Fruit fly (Drosophila melanogaster) whole organism, pupa: ENCODE measurements around the gene CG13028.

ENCODE experiments used
- CG10348 ChIP-seq: fragments of 200-800 bp; sonication (Bioruptor generic); IDR thresholded peaks from 2 replicates; pipeline ENCODE4 v1.3.6; 2022; ENCODE audit warnings: missing biosample characterization, missing genetic modification characterization
- CG12605 ChIP-seq: fragments of 200-800 bp; sonication (Bioruptor generic); IDR thresholded peaks from 2 replicates; pipeline ENCODE4 v1.3.6; 2022; ENCODE audit warnings: missing biosample characterization, missing genetic modification characterization
- CG13204 ChIP-seq: fragments of 200-800 bp; sonication (Bioruptor generic); optimal IDR thresholded peaks from 2 replicates; lab custom pipeline; 2018; ENCODE audit warnings: missing biosample characterization, mild to moderate bottlenecking, missing genetic modification characterization, moderate library complexity
- CG14655 ChIP-seq: fragments of 200-800 bp; sonication (Bioruptor generic); optimal IDR thresholded peaks from 3 replicates; lab custom pipeline; 2017; ENCODE audit warnings: mild to moderate bottlenecking, missing biosample characterization, missing genetic modification reagents, missing genetic modification characterization
- CG15710 ChIP-seq: fragments of 200-800 bp; sonication (Bioruptor generic); optimal IDR thresholded peaks from 2 replicates; lab custom pipeline; 2018; ENCODE audit warnings: missing biosample characterization, mild to moderate bottlenecking, missing genetic modification characterization, moderate library complexity
- CG17806 ChIP-seq: fragments of 200-800 bp; sonication (Bioruptor generic); optimal IDR thresholded peaks from 2 replicates; lab custom pipeline; 2018; ENCODE audit warnings: missing biosample characterization, mild to moderate bottlenecking, missing genetic modification characterization, moderate library complexity
- CG32121 ChIP-seq: fragments of 200-800 bp; sonication (Bioruptor generic); IDR thresholded peaks from 2 replicates; pipeline ENCODE4 v1.3.6; 2022; ENCODE audit warnings: missing biosample characterization, missing genetic modification characterization
- CG34367 ChIP-seq: fragments of 200-800 bp; sonication (Bioruptor generic); optimal IDR thresholded peaks from 2 replicates; lab custom pipeline; 2018; ENCODE audit warnings: missing biosample characterization, mild to moderate bottlenecking, missing genetic modification characterization
- CG4496 ChIP-seq: fragments of 200-800 bp; sonication (Bioruptor generic); IDR thresholded peaks from 3 replicates; pipeline ENCODE4 v1.3.6; 2022; ENCODE audit warnings: missing biosample characterization, missing genetic modification characterization
- CG8159 ChIP-seq: fragments of 200-800 bp; sonication (Bioruptor generic); optimal IDR thresholded peaks from 3 replicates; lab custom pipeline; 2018; ENCODE audit warnings: missing biosample characterization, mild to moderate bottlenecking, missing genetic modification characterization, moderate library complexity
- CG8301 ChIP-seq: fragments of 200-800 bp; sonication (Bioruptor generic); optimal IDR thresholded peaks from 2 replicates; lab custom pipeline; 2018; ENCODE audit warnings: missing biosample characterization, mild to moderate bottlenecking, missing genetic modification characterization
- CG9948 ChIP-seq: fragments of 200-800 bp; sonication (Bioruptor generic); optimal IDR thresholded peaks from 2 replicates; lab custom pipeline; 2018; ENCODE audit warnings: missing biosample characterization, mild to moderate bottlenecking, missing genetic modification characterization, moderate library complexity
- D1 ChIP-seq: fragments of 200-800 bp; sonication (Bioruptor generic); optimal IDR thresholded peaks from 2 replicates; lab custom pipeline; 2018; ENCODE audit warnings: missing biosample characterization, mild to moderate bottlenecking, missing genetic modification characterization, moderate library complexity
- EcR ChIP-seq: fragments of 200-800 bp; sonication (Bioruptor generic); optimal IDR thresholded peaks from 3 replicates; lab custom pipeline; 2019; ENCODE audit warnings: missing biosample characterization, missing genetic modification characterization, mild to moderate bottlenecking, moderate library complexity, missing genetic modification reagents
- Ets98B ChIP-seq: fragments of 200-800 bp; sonication (Bioruptor generic); IDR thresholded peaks from 2 replicates; pipeline ENCODE4 v1.3.6; 2022; ENCODE audit warnings: missing biosample characterization, missing genetic modification characterization
- Pif1A ChIP-seq: fragments of 200-800 bp; sonication (Bioruptor generic); optimal IDR thresholded peaks from 3 replicates; lab custom pipeline; 2016; ENCODE audit warnings: missing biosample characterization, missing genetic modification characterization
- Pif1B ChIP-seq: fragments of 200-800 bp; sonication (Bioruptor generic); optimal IDR thresholded peaks from 3 replicates; lab custom pipeline; 2016; ENCODE audit warnings: missing biosample characterization, missing genetic modification characterization
- Snoo ChIP-seq: fragments of 200-800 bp; sonication (Bioruptor generic); optimal IDR thresholded peaks from 3 replicates; lab custom pipeline; 2017; ENCODE audit warnings: missing biosample characterization, mild to moderate bottlenecking, missing genetic modification characterization, inconsistent platforms
- fd96Ca ChIP-seq: fragments of 200-800 bp; sonication (Bioruptor generic); IDR thresholded peaks from 3 replicates; pipeline ENCODE4 v1.3.6; 2022; ENCODE audit warnings: missing biosample characterization, missing genetic modification characterization
- gl ChIP-seq: fragments of 200-800 bp; sonication (Bioruptor generic); optimal IDR thresholded peaks from 2 replicates; lab custom pipeline; 2018; ENCODE audit warnings: missing biosample characterization, mild to moderate bottlenecking, missing genetic modification characterization
- rn ChIP-seq: fragments of 200-800 bp; sonication (Bioruptor generic); IDR thresholded peaks from 2 replicates; pipeline ENCODE4 v1.3.6; 2022; ENCODE audit warnings: missing biosample characterization, missing genetic modification characterization

Gene CG13028

DNA sequence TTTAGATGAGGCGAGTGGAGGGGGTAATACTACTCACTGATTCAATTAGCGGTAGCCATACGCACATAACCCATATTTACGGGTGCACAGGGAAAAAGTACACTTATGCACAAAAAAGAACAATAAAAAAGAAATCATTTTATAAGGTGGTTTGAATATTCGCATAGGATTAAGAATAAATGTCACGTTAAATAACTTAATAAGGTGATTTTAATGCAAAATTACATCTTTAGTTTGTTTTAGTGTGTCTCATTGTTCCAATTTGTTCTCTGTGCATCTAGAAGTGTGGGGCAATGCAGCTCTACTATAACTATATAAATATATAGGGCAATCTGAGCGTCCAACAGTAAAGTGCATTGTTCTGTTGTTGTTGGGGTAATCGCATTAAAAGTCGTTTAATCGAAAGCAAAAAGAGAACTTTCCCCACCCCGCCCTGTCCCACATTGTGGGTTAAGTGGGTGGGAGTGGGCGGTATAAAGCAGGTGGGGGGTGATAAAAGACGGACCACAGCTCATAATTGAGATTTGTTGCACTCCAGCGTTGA is 30.3 kb upstream of the CG13028 start:
- peak; percentile 64 for TF ChIP-seq CG8301 (tag; lab: Kevin White, UChicago)
- TF ChIP-seq Snoo (tag; lab: Kevin White, UChicago) = no peak
- TF ChIP-seq Pif1A (GFP tag; lab: Kevin White, UChicago) = no peak
- TF ChIP-seq D1 = no peak
- TF ChIP-seq CG17806 (tag; lab: Kevin White, UChicago) = peak; percentile 46
- no peak for TF ChIP-seq CG13204 (GFP tag; lab: Kevin White, UChicago)
- TF ChIP-seq CG34367 (tag; lab: Kevin White, UChicago) = peak; percentile 39
- TF ChIP-seq CG10348 (GFP tag; lab: Robert Waterston, UW) = no peak
- TF ChIP-seq fd96Ca (GFP tag; lab: Robert Waterston, UW) = 0 out of 3 replicates have a peak, but pooled peaks have one; percentile 25
- no peak for TF ChIP-seq CG12605
- peak; percentile 59 for TF ChIP-seq CG15710 (tag; lab: Kevin White, UChicago)
- TF ChIP-seq CG4496 (GFP tag; lab: Robert Waterston, UW) = peak; percentile 75; the same call in 2 of the 3 replicates
- TF ChIP-seq CG9948 (tag; lab: Kevin White, UChicago) = peak; percentile 47
- TF ChIP-seq EcR (GFP tag; lab: Kevin White, UChicago) = peak; percentile 59
- TF ChIP-seq Pif1B = no peak
- peak; percentile 62 for TF ChIP-seq CG14655 (GFP tag; lab: Kevin White, UChicago)
- peak; percentile 73 for TF ChIP-seq CG32121 (GFP tag; lab: Robert Waterston, UW)
- TF ChIP-seq Ets98B (GFP tag; lab: Robert Waterston, UW) = peak; percentile 66
- no peak for TF ChIP-seq gl (tag; lab: Kevin White, UChicago)
- TF ChIP-seq rn (GFP tag; lab: Robert Waterston, UW) = no peak
- peak; percentile 10 for TF ChIP-seq CG8159 (tag; lab: Kevin White, UChicago)

DNA sequence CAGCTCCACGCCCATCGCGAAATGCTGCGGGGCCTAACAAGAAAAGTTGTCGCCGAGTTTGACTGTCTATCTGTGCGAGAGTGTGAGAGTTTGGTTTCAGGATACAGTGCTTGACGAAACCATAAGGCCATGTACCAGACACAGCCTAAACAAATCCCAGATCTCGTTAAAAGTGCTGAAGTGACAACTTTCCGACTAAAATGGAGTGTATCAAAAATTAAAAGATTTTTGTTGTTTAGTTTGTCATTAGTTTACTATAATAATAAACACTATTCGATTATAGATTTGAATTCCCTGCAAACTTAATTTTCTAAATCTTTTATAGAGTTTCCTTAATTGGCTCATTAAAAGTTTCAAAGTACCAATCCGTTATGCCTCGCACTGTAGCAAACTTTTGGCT is 29.4 kb upstream of the CG13028 start:
- TF ChIP-seq CG14655 (GFP tag; lab: Kevin White, UChicago) (peak; percentile 8), fd96Ca (GFP tag; lab: Robert Waterston, UW) (peak; percentile 44; the same call in 1 of the 3 replicates), CG10348 (GFP tag; lab: Robert Waterston, UW) (no peak), gl (tag; lab: Kevin White, UChicago) (no peak), CG8301 (tag; lab: Kevin White, UChicago) (no peak), CG8159 (tag; lab: Kevin White, UChicago) (no peak), Snoo (tag; lab: Kevin White, UChicago) (no peak), Pif1B (no peak), CG34367 (tag; lab: Kevin White, UChicago) (no peak), CG9948 (tag; lab: Kevin White, UChicago) (no peak), CG15710 (tag; lab: Kevin White, UChicago) (no peak), rn (GFP tag; lab: Robert Waterston, UW) (no peak), CG17806 (tag; lab: Kevin White, UChicago) (no peak), CG32121 (GFP tag; lab: Robert Waterston, UW) (no peak), CG12605 (no peak), Ets98B (GFP tag; lab: Robert Waterston, UW) (peak; percentile 28; the same call in 1 of the 2 replicates), CG13204 (GFP tag; lab: Kevin White, UChicago) (no peak), EcR (GFP tag; lab: Kevin White, UChicago) (no peak), D1 (no peak), CG4496 (GFP tag; lab: Robert Waterston, UW) (peak; percentile 28; the same call in 1 of the 3 replicates), Pif1A (GFP tag; lab: Kevin White, UChicago) (no peak)

DNA sequence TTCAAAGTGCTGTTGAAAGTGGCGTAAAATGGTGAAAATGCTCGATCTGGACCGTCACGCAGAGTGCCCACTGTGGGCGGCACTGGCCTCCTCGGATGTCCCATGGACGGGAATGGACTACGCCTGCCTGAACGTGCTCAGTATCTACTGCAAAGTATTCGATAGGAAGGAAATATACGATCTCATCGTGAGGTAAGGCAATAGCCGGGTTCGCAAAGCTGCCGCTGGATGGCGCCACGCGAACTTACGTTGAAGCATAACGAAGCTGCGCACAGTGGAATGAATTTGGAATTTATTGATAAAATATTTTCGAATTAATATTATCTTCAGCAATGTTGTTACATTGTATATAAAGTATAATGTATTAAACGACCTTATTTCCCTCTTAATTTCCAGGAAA is 26.6 kb upstream of the CG13028 start:
- TF ChIP-seq Ets98B (GFP tag; lab: Robert Waterston, UW) (0 out of 2 replicates have a peak, but pooled peaks have one; percentile 13), CG8301 (tag; lab: Kevin White, UChicago) (no peak)

DNA sequence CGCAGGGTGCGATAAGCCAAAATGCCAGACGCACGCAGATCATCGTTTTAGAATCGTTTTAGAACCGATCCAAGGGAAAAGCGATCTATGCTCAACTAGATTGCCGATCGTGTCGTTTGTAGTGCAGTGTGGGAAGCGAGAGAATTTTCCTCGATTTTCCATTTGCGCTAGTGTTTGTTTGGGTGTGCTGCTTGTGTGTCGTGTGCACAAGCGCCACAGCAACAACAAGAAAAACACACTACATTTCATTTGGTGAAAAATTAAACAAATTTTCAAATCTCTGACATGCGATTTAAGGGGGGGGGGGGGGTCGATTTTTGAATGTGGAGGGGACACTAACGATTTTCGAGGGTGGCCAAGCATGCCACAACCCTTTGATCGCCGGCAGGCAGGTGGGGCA is 12.6 kb upstream of the CG13028 start:
- no peak for TF ChIP-seq CG34367 (tag; lab: Kevin White, UChicago)
- no peak for TF ChIP-seq CG14655 (GFP tag; lab: Kevin White, UChicago)
- TF ChIP-seq Pif1B = no peak
- no peak for TF ChIP-seq EcR (GFP tag; lab: Kevin White, UChicago)
- no peak for TF ChIP-seq CG10348 (GFP tag; lab: Robert Waterston, UW)
- TF ChIP-seq CG32121 (GFP tag; lab: Robert Waterston, UW) = no peak
- no peak for TF ChIP-seq CG13204 (GFP tag; lab: Kevin White, UChicago)
- TF ChIP-seq gl (tag; lab: Kevin White, UChicago) = no peak
- TF ChIP-seq Pif1A (GFP tag; lab: Kevin White, UChicago) = no peak
- no peak for TF ChIP-seq CG9948 (tag; lab: Kevin White, UChicago)
- no peak for TF ChIP-seq CG8301 (tag; lab: Kevin White, UChicago)
- TF ChIP-seq rn (GFP tag; lab: Robert Waterston, UW) = no peak
- no peak for TF ChIP-seq CG4496 (GFP tag; lab: Robert Waterston, UW)
- no peak for TF ChIP-seq CG17806 (tag; lab: Kevin White, UChicago)
- no peak for TF ChIP-seq CG15710 (tag; lab: Kevin White, UChicago)
- TF ChIP-seq Ets98B (GFP tag; lab: Robert Waterston, UW) = no peak

DNA sequence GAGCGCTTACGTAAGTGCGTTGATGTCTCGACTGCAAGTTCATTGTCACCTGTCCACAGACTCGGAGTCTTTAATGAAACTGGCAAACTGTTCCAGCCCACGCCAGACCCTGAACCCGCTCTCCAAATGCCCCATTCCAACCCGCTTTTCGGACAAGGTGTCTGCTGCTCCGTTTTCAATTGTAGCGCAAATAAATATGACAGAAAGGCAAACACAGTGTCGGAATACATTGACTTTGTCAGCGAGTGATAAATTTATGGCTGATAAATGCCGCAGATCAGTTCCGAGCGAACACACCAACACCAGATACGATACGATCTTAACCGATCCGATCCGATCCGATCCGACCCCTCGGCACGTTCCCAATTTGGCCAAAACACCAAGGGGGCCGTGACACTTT is 8.9 kb upstream of the CG13028 start:
- no peak for TF ChIP-seq CG34367 (tag; lab: Kevin White, UChicago)
- peak; percentile 80 for TF ChIP-seq EcR (GFP tag; lab: Kevin White, UChicago)
